Fruit fly (Drosophila melanogaster): ENCODE measurements around the gene unc-13-4A.

unc-13-4A gene

DNA sequence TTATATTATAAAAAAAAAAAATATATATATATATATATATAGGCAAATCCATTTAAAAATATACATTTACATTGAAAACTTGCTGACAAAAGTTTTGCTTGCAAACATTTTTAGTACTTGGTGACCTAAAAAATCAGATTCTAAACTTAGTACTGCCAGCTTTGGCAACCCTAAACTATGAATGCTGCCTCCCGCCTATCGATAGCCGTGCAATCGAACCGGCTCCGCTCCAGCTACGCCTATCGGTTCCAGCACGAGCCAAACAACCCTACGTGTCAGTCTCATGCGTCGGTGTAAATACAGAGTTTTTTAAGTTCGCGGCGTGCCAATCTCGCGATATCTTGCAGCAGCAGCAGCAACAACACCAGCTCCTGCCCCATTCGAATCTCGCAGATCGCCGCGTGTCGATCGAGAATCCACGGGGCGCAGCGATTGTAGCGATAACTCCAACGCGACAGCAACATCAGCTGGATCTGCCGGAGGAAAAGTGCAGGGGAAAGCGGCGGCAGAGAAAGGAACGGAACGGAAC is 47.7 kb upstream of the unc-13-4A start, which contains the start of gene Sec63 (continued):
- TF ChIP-seq Stat92E (GFP tag; optimal IDR thresholded peaks at IDR 0.05), result no peak
- 0 out of 2 replicates have a peak, but pooled peaks have one; percentile 9 for TF ChIP-seq Ravus (GFP tag; IDR thresholded peaks at IDR 0.05)
- TF ChIP-seq lmd (GFP tag; IDR thresholded peaks at IDR 0.05), result peak; percentile 56; the same call in 1 of the 2 replicates
- no peak for TF ChIP-seq cad (GFP tag; optimal IDR thresholded peaks at IDR 0.05)
- TF ChIP-seq CrebB (tag; optimal IDR thresholded peaks at IDR 0.05), result no peak
- TF ChIP-seq CG11723 (GFP tag; optimal IDR thresholded peaks at IDR 0.05), result no peak
- TF ChIP-seq CG1602 (GFP tag; optimal IDR thresholded peaks at IDR 0.05), result no peak
- TF ChIP-seq CG9727 (GFP tag; optimal IDR thresholded peaks at IDR 0.05), result peak; percentile 20
- no peak for TF ChIP-seq da (GFP tag; optimal IDR thresholded peaks at IDR 0.05)
- TF ChIP-seq slp2 (GFP tag; optimal IDR thresholded peaks at IDR 0.05), result no peak
- TF ChIP-seq Bdp1 (GFP tag; optimal IDR thresholded peaks at IDR 0.05), result peak; percentile 24
- TF ChIP-seq CG32767 (GFP tag; IDR thresholded peaks at IDR 0.05), result peak; percentile 20; the same call in 1 of the 2 replicates
- TF ChIP-seq CG12236 (GFP tag; optimal IDR thresholded peaks at IDR 0.05), result no peak
- TF ChIP-seq CG15601 (tag; optimal IDR thresholded peaks at IDR 0.05), result peak; percentile 50
- TF ChIP-seq yki (optimal IDR thresholded peaks at IDR 0.05), result no peak
- no peak for TF ChIP-seq CG14667 (GFP tag; IDR thresholded peaks at IDR 0.05)
- TF ChIP-seq crp (GFP tag; optimal IDR thresholded peaks at IDR 0.05), result peak in 1 of 2 experiments; percentile 74
- TF ChIP-seq ase (GFP tag; IDR thresholded peaks at IDR 0.05), result peak; percentile 42; the same call in 1 of the 3 replicates
- TF ChIP-seq Sox100B (GFP tag; optimal IDR thresholded peaks at IDR 0.05), result peak; percentile 34
- TF ChIP-seq btn (GFP tag; optimal IDR thresholded peaks at IDR 0.05), result no peak
- no peak for TF ChIP-seq Lpt (GFP tag; optimal IDR thresholded peaks at IDR 0.05)
- no peak for TF ChIP-seq CG1024 (GFP tag; IDR thresholded peaks at IDR 0.05)
- TF ChIP-seq Doc3 (GFP tag; IDR thresholded peaks at IDR 0.05; ENCODE audit: partially characterized antibody), result peak; percentile 70
- no peak for TF ChIP-seq NK7.1 (GFP tag; optimal IDR thresholded peaks at IDR 0.05)
- no peak for TF ChIP-seq CG6854 (GFP tag; optimal IDR thresholded peaks at IDR 0.05)
- peak; percentile 45 for TF ChIP-seq CG4424 (GFP tag; optimal IDR thresholded peaks at IDR 0.05)
- no peak for TF ChIP-seq CG8359 (GFP tag; optimal IDR thresholded peaks at IDR 0.05; ENCODE audit: borderline replicate concordance)
- TF ChIP-seq Antp (GFP tag; optimal IDR thresholded peaks at IDR 0.05), result peak; percentile 35
- peak; percentile 48; the same call in 1 of the 3 replicates for TF ChIP-seq ken (GFP tag; IDR thresholded peaks at IDR 0.05)
- peak; percentile 78 for TF ChIP-seq CG9932 (GFP tag; IDR thresholded peaks at IDR 0.05)
- peak; percentile 35 for TF ChIP-seq CG8290 (GFP tag; optimal IDR thresholded peaks at IDR 0.05)
- TF ChIP-seq CG8290 (tag; optimal IDR thresholded peaks at IDR 0.05), result peak in 1 of 2 experiments; percentile 81
- TF ChIP-seq Hey (tag; optimal IDR thresholded peaks at IDR 0.05), result no peak
- TF ChIP-seq zfh2 (GFP tag; optimal IDR thresholded peaks at IDR 0.05), result peak; percentile 22
- no peak for TF ChIP-seq scrt (GFP tag; optimal IDR thresholded peaks at IDR 0.05)
- no peak for TF ChIP-seq CG16863 (GFP tag; optimal IDR thresholded peaks at IDR 0.05)
- no peak for TF ChIP-seq CG17612 (GFP tag; IDR thresholded peaks at IDR 0.05)
- no peak for TF ChIP-seq Nf-YA (GFP tag; IDR thresholded peaks at IDR 0.05)
- no peak for TF ChIP-seq CG10274 (GFP tag; optimal IDR thresholded peaks at IDR 0.05)
- peak; percentile 89 for TF ChIP-seq tna (GFP tag; IDR thresholded peaks at IDR 0.05; ENCODE audit: partially characterized antibody)
- TF ChIP-seq CG5180 (GFP tag; optimal IDR thresholded peaks at IDR 0.05), result no peak
- TF ChIP-seq Myb (GFP tag; optimal IDR thresholded peaks at IDR 0.05), result peak; percentile 1
- TF ChIP-seq CG17361 (GFP tag; IDR thresholded peaks at IDR 0.05), result peak; percentile 37; the same call in 1 of the 3 replicates
- TF ChIP-seq CG17568 (GFP tag; optimal IDR thresholded peaks at IDR 0.05), result no peak
- TF ChIP-seq Sox102F (GFP tag; optimal IDR thresholded peaks at IDR 0.05), result no peak
- TF ChIP-seq Spps (tag; optimal IDR thresholded peaks at IDR 0.05), result no peak
- peak; percentile 46 for TF ChIP-seq nmo (GFP tag; optimal IDR thresholded peaks at IDR 0.05)
- TF ChIP-seq Oli (tag; optimal IDR thresholded peaks at IDR 0.05), result no peak
- no peak for TF ChIP-seq kni (GFP tag; optimal IDR thresholded peaks at IDR 0.05)
- no peak for TF ChIP-seq jigr1 (GFP tag; IDR thresholded peaks at IDR 0.05)
- no peak for TF ChIP-seq aop (GFP tag; IDR thresholded peaks at IDR 0.05)
